Fruit fly (Drosophila melanogaster) whole organism, embryonic: ENCODE data around the gene CRAT.

Experiments used
- CG10209 ChIP-seq: fragments of 200-800 bp; sonication (Bioruptor generic); optimal IDR thresholded peaks from 3 replicates; lab custom pipeline; 2017; ENCODE audit warnings: missing biosample characterization, mild to moderate bottlenecking, missing genetic modification characterization, missing genetic modification reagents
- CG1024 ChIP-seq: fragments of 200-800 bp; sonication (Bioruptor generic); IDR thresholded peaks from 2 replicates; pipeline ENCODE4 v1.3.6; 2022; ENCODE audit warnings: missing biosample characterization, missing genetic modification characterization
- CG10979 ChIP-seq: fragments of 200-800 bp; sonication (Bioruptor generic); optimal IDR thresholded peaks from 2 replicates; lab custom pipeline; 2018; ENCODE audit warnings: missing biosample characterization, mild to moderate bottlenecking, missing genetic modification characterization, moderate library complexity
- CG11093 ChIP-seq: fragments of 200-800 bp; sonication (Bioruptor generic); IDR thresholded peaks from 3 replicates; pipeline ENCODE4 v1.3.6; 2022; ENCODE audit warnings: missing biosample characterization, missing genetic modification characterization
- CG11247 ChIP-seq: fragments of 200-800 bp; sonication (Bioruptor generic); IDR thresholded peaks from 2 replicates; pipeline ENCODE4 v1.3.6; 2022; ENCODE audit warnings: missing biosample characterization, missing genetic modification characterization
- CG12104 ChIP-seq: fragments of 200-800 bp; sonication (Bioruptor generic); optimal IDR thresholded peaks from 3 replicates; lab custom pipeline; 2016; ENCODE audit warnings: missing biosample characterization, missing genetic modification characterization
- CG13296 ChIP-seq: fragments of 200-800 bp; sonication (Bioruptor generic); optimal IDR thresholded peaks from 3 replicates; lab custom pipeline; 2018; ENCODE audit warnings: missing biosample characterization, mild to moderate bottlenecking, missing genetic modification characterization
- CG17802 ChIP-seq: fragments of 200-800 bp; sonication (Bioruptor generic); optimal IDR thresholded peaks from 2 replicates; lab custom pipeline; 2018; ENCODE audit warnings: missing biosample characterization, mild to moderate bottlenecking, missing genetic modification characterization, moderate library complexity
- CG17912 ChIP-seq: fragments of 200-800 bp; sonication (Bioruptor generic); optimal IDR thresholded peaks from 2 replicates; lab custom pipeline; 2018; ENCODE audit warnings: missing biosample characterization, mild to moderate bottlenecking, missing genetic modification characterization
- CG2875 ChIP-seq: fragments of 200-800 bp; sonication (Bioruptor generic); optimal IDR thresholded peaks from 2 replicates; lab custom pipeline; 2017; ENCODE audit warnings: missing biosample characterization, mild to moderate bottlenecking, missing genetic modification characterization, missing genetic modification reagents
- CG30020 ChIP-seq: fragments of 200-800 bp; optimal IDR thresholded peaks from 2 replicates; lab custom pipeline; 2019; ENCODE audit warnings: missing biosample characterization, mild to moderate bottlenecking, missing genetic modification characterization, moderate library complexity
- CG3995 ChIP-seq: fragments of 200-800 bp; sonication (Bioruptor generic); optimal IDR thresholded peaks from 3 replicates; lab custom pipeline; 2016; ENCODE audit warnings: missing biosample characterization, missing genetic modification characterization
- CG4404 ChIP-seq: fragments of 200-800 bp; sonication (Bioruptor generic); IDR thresholded peaks from 2 replicates; pipeline ENCODE4 v1.3.6; 2022; ENCODE audit warnings: missing biosample characterization, missing genetic modification characterization
- CG4730 ChIP-seq: fragments of 200-800 bp; sonication (Bioruptor generic); IDR thresholded peaks from 2 replicates; pipeline ENCODE4 v1.3.6; 2022; ENCODE audit warnings: missing biosample characterization, missing genetic modification characterization
- CG5245 ChIP-seq: fragments of 200-800 bp; sonication (Bioruptor generic); optimal IDR thresholded peaks from 3 replicates; lab custom pipeline; 2016; ENCODE audit warnings: missing biosample characterization, missing genetic modification characterization
- CG6765 ChIP-seq: fragments of 200-800 bp; sonication (Bioruptor generic); optimal IDR thresholded peaks from 3 replicates; lab custom pipeline; 2017; ENCODE audit warnings: missing biosample characterization, mild to moderate bottlenecking, missing genetic modification characterization
- CG7745 ChIP-seq: fragments of 200-800 bp; sonication (Bioruptor generic); optimal IDR thresholded peaks from 2 replicates; lab custom pipeline; 2018; ENCODE audit warnings: missing biosample characterization, mild to moderate bottlenecking, missing genetic modification characterization, moderate library complexity
- CG8478 ChIP-seq: fragments of >200 bp; optimal IDR thresholded peaks from 2 replicates; lab custom pipeline; 2018
- HLH54F ChIP-seq: fragments of 200-800 bp; sonication (Bioruptor generic); optimal IDR thresholded peaks from 3 replicates; lab custom pipeline; 2016; ENCODE audit warnings: missing biosample characterization, missing genetic modification characterization
- HLHmδ ChIP-seq: fragments of 200-800 bp; sonication (Bioruptor generic); optimal IDR thresholded peaks from 2 replicates; lab custom pipeline; 2018; ENCODE audit warnings: missing biosample characterization, mild to moderate bottlenecking, missing genetic modification characterization, moderate library complexity
- Hr3 ChIP-seq: fragments of 200-800 bp; sonication (Bioruptor generic); optimal IDR thresholded peaks from 3 replicates; lab custom pipeline; 2016; ENCODE audit warnings: missing biosample characterization, missing genetic modification characterization
- Hr39 ChIP-seq: fragments of >200 bp; optimal IDR thresholded peaks from 2 replicates; lab custom pipeline; 2017
- Hr51 ChIP-seq, 2 experiments: fragments of 200-800 bp; sonication (Bioruptor generic); optimal IDR thresholded peaks; 2 replicates in 1 of 2; 3 replicates in 1 of 2; lab custom pipeline; 2016 to 2018; ENCODE audit warnings: missing biosample characterization in 2 of 2, missing genetic modification characterization in 2 of 2, mild to moderate bottlenecking in 1 of 2, moderate library complexity in 1 of 2
- Mad ChIP-seq: fragments of 200-800 bp; sonication (Bioruptor generic); optimal IDR thresholded peaks from 2 replicates; lab custom pipeline; 2016; ENCODE audit warnings: missing biosample characterization, missing genetic modification characterization
- Mes4 ChIP-seq: fragments of 200-800 bp; sonication (Bioruptor generic); optimal IDR thresholded peaks from 2 replicates; lab custom pipeline; 2016; ENCODE audit warnings: missing biosample characterization, missing genetic modification characterization
- Tbp ChIP-seq: fragments of >200 bp; optimal IDR thresholded peaks from 2 replicates; lab custom pipeline; 2018; ENCODE audit warnings: missing biosample characterization, missing genetic modification characterization
- ato ChIP-seq: fragments of 200-800 bp; sonication (Bioruptor generic); IDR thresholded peaks from 2 replicates; pipeline ENCODE4 v1.3.6; 2022; ENCODE audit warnings: missing biosample characterization, missing genetic modification characterization; ENCODE audit not compliant: partially characterized antibody
- bcd ChIP-seq: fragments of 200-800 bp; sonication (Bioruptor generic); optimal IDR thresholded peaks from 2 replicates; lab custom pipeline; 2017; ENCODE audit warnings: missing biosample characterization, mild to moderate bottlenecking, missing genetic modification characterization
- bigmax ChIP-seq: fragments of 200-800 bp; sonication (Bioruptor generic); optimal IDR thresholded peaks from 2 replicates; lab custom pipeline; 2018; ENCODE audit warnings: missing biosample characterization, mild to moderate bottlenecking, missing genetic modification characterization
- cas ChIP-seq: fragments of 200-800 bp; sonication (Bioruptor generic); IDR thresholded peaks from 2 replicates; pipeline ENCODE4 v1.3.6; 2022; ENCODE audit warnings: missing biosample characterization, missing genetic modification characterization
- chif ChIP-seq, 2 experiments: fragments of 200-800 bp; sonication (Bioruptor generic); optimal IDR thresholded peaks; 3 replicates each; lab custom pipeline; 2016; ENCODE audit warnings: missing biosample characterization in 2 of 2, missing genetic modification characterization in 2 of 2
- croc ChIP-seq: fragments of 200-800 bp; sonication (Bioruptor generic); conservative IDR thresholded peaks from 3 replicates; pipeline ENCODE4 v1.3.6; 2022; ENCODE audit warnings: missing biosample characterization, missing genetic modification characterization
- dan ChIP-seq: fragments of 200-800 bp; sonication (Bioruptor generic); IDR thresholded peaks from 2 replicates; pipeline ENCODE4 v1.3.6; 2022; ENCODE audit warnings: missing biosample characterization, missing genetic modification characterization
- danr ChIP-seq: fragments of 200-800 bp; sonication (Bioruptor generic); IDR thresholded peaks from 2 replicates; pipeline ENCODE4 v1.3.6; 2022; ENCODE audit warnings: missing biosample characterization, missing genetic modification characterization
- disco-r ChIP-seq: fragments of 200-800 bp; sonication (Bioruptor generic); optimal IDR thresholded peaks from 2 replicates; lab custom pipeline; 2016; ENCODE audit warnings: missing biosample characterization, missing genetic modification characterization
- dmrt99B ChIP-seq: fragments of 200-800 bp; sonication (Bioruptor generic); optimal IDR thresholded peaks from 2 replicates; lab custom pipeline; 2018; ENCODE audit warnings: missing biosample characterization, mild to moderate bottlenecking, missing genetic modification characterization, moderate library complexity
- dpn ChIP-seq, 2 experiments: fragments of 200-800 bp; sonication (Bioruptor generic); optimal IDR thresholded peaks; 3 replicates each; lab custom pipeline; 2016; ENCODE audit warnings: missing biosample characterization in 2 of 2, missing genetic modification characterization in 2 of 2
- esg ChIP-seq: fragments of 200-800 bp; sonication (Bioruptor generic); conservative IDR thresholded peaks from 2 replicates; pipeline ENCODE4 v1.3.6; 2022; ENCODE audit warnings: missing biosample characterization, missing genetic modification characterization
- exex ChIP-seq: fragments of 200-800 bp; sonication (Bioruptor generic); optimal IDR thresholded peaks from 4 replicates; lab custom pipeline; 2018; ENCODE audit warnings: missing biosample characterization, mild to moderate bottlenecking, missing genetic modification characterization, moderate library complexity
- gcm2 ChIP-seq: fragments of 200-800 bp; sonication (Bioruptor generic); optimal IDR thresholded peaks from 2 replicates; lab custom pipeline; 2016; ENCODE audit warnings: missing biosample characterization, missing genetic modification characterization
- lola ChIP-seq, 3 experiments: fragments of >200 bp in 2 of 3; fragments of 200-800 bp in 1 of 3; sonication (Bioruptor generic) in 1 of 3; optimal IDR thresholded peaks; 2 replicates each; lab custom pipeline; 2017 to 2019; ENCODE audit warnings: missing biosample characterization in 3 of 3, missing genetic modification characterization in 3 of 3, mild to moderate bottlenecking in 1 of 3, moderate library complexity in 1 of 3
- luna ChIP-seq: fragments of 200-800 bp; sonication (Bioruptor generic); optimal IDR thresholded peaks from 2 replicates; lab custom pipeline; 2016; ENCODE audit warnings: missing biosample characterization, missing genetic modification characterization
- mld ChIP-seq: fragments of 200-800 bp; sonication (Bioruptor generic); IDR thresholded peaks from 3 replicates; pipeline ENCODE4 v1.3.6; 2022; ENCODE audit warnings: missing biosample characterization, missing genetic modification characterization; ENCODE audit not compliant: partially characterized antibody
- prd ChIP-seq, 3 experiments: fragments of >200 bp in 2 of 3; fragments of 200-800 bp in 1 of 3; sonication (Bioruptor generic) in 1 of 3; optimal IDR thresholded peaks in 2 of 3; IDR thresholded peaks in 1 of 3; 2 replicates in 2 of 3; 3 replicates in 1 of 3; pipeline versions ENCODE4 v1.3.6 to Lab custom; 2017 to 2022; ENCODE audit warnings: missing biosample characterization in 1 of 3, missing genetic modification characterization in 1 of 3
- run ChIP-seq: fragments of 200-800 bp; sonication (Bioruptor generic); optimal IDR thresholded peaks from 3 replicates; lab custom pipeline; 2018; ENCODE audit warnings: missing biosample characterization, mild to moderate bottlenecking, missing genetic modification characterization
- sima ChIP-seq: fragments of 200-800 bp; sonication (Bioruptor generic); optimal IDR thresholded peaks from 2 replicates; lab custom pipeline; 2016; ENCODE audit warnings: missing biosample characterization, missing genetic modification characterization
- slbo ChIP-seq: fragments of 200-800 bp; sonication (Bioruptor generic); IDR thresholded peaks from 2 replicates; pipeline ENCODE4 v1.3.6; 2022; ENCODE audit warnings: missing biosample characterization, missing genetic modification characterization
- stc ChIP-seq: fragments of 200-800 bp; sonication (Bioruptor generic); IDR thresholded peaks from 2 replicates; pipeline ENCODE4 v1.3.6; 2022; ENCODE audit warnings: missing biosample characterization, missing genetic modification characterization

Gene CRAT

DNA sequence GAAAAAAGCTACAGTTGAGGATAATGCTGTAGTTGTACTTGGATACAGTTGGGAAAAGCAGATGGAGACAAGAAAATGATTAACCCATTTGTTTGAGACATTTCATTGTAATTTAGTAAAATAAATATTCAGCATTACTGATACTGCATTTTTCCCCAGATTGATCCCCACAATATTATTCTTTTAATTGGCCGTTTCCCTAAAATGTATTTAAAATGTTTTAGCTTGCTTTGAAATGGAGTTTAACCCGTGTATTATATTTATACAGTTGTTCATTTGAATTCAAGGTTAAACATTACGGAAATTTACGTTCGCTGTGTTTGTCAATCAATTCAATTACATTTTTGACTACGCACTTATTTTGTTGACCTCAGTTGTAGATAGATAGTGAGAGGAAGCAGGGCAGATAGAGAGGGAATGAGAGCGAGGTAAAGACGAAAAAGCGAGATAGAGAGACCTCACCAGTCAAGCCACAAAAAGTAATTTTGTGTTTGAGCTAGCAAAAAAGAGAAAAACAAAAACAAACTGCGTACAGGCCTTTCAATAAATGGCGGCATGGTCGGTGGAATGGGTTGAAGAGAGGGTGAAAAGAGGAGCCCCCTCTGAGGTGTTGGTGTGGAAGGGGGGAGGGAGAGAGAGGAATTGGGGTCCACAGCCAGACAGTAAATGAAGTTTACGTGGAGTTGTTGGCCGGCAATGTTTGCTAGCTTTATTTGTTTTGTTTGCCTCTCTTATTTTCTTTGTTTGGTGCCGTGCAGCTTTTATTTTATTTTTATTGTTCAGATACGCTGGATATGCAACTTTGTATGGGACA is 34.8 kb upstream of the CRAT start (continued):
- TF ChIP-seq CG11093 (GFP tag; lab: Robert Waterston, UW) = peak; percentile 74; the same call in 2 of the 3 replicates
- TF ChIP-seq luna = no peak
- TF ChIP-seq bcd = peak; percentile 88
- no peak for TF ChIP-seq cas (GFP tag; lab: Robert Waterston, UW)
- peak; percentile 86 for TF ChIP-seq Hr3 (GFP tag; lab: Kevin White, UChicago)
- TF ChIP-seq dmrt99B (tag; lab: Kevin White, UChicago) = peak; percentile 95
- peak; percentile 73 for TF ChIP-seq disco-r (GFP tag; lab: Kevin White, UChicago)
- peak; percentile 81 to 88 for TF ChIP-seq dpn (GFP tag; optimal IDR thresholded peaks at IDR 0.05; lab: Kevin White, UChicago)
- TF ChIP-seq danr (GFP tag; lab: Robert Waterston, UW) = peak; percentile 18; the same call in 1 of the 2 replicates
- no peak for TF ChIP-seq bigmax (GFP tag; lab: Kevin White, UChicago)
- peak; percentile 70 for TF ChIP-seq Mad (GFP tag; lab: Kevin White, UChicago)
- TF ChIP-seq Hr39 (lab: Kevin White, UChicago) = no peak
- no peak for TF ChIP-seq CG8478
- no peak for TF ChIP-seq prd (optimal IDR thresholded peaks at IDR 0.05; lab: Kevin White, UChicago)
- TF ChIP-seq prd (GFP tag; IDR thresholded peaks at IDR 0.05; lab: Robert Waterston, UW) = peak; percentile 81
- TF ChIP-seq ato = no peak
- TF ChIP-seq CG7745 (tag; lab: Kevin White, UChicago) = no peak
- peak; percentile 88 for TF ChIP-seq CG10209 (GFP tag; lab: Kevin White, UChicago)
- peak; percentile 36; the same call in 1 of the 2 replicates for TF ChIP-seq CG4404 (GFP tag; lab: Robert Waterston, UW)
- TF ChIP-seq run (tag; lab: Kevin White, UChicago) = peak; percentile 42
- TF ChIP-seq chif (GFP tag; optimal IDR thresholded peaks at IDR 0.05; lab: Kevin White, UChicago) = peak; percentile 78 to 83
- TF ChIP-seq CG10979 (tag; lab: Kevin White, UChicago) = peak; percentile 89
- TF ChIP-seq HLH54F (GFP tag; lab: Kevin White, UChicago) = peak; percentile 81
- TF ChIP-seq CG30020 (tag; lab: Kevin White, UChicago) = peak; percentile 72
- TF ChIP-seq Tbp (GFP tag; lab: Kevin White, UChicago) = no peak
- no peak for TF ChIP-seq HLHmδ
- TF ChIP-seq CG6765 = peak; percentile 71
- peak; percentile 92 for TF ChIP-seq CG12104 (GFP tag; lab: Kevin White, UChicago)
- peak; percentile 55 for TF ChIP-seq sima (GFP tag; lab: Kevin White, UChicago)
- no peak for TF ChIP-seq CG17912 (GFP tag; lab: Kevin White, UChicago)
- TF ChIP-seq CG1024 (GFP tag; lab: Robert Waterston, UW) = 0 out of 2 replicates have a peak, but pooled peaks have one; percentile 13
- peak; percentile 65 for TF ChIP-seq CG17802
- peak; percentile 75 for TF ChIP-seq slbo (GFP tag; lab: Robert Waterston, UW)
- TF ChIP-seq Mes4 (GFP tag; lab: Kevin White, UChicago) = peak; percentile 72
- no peak for TF ChIP-seq dan
- peak; percentile 60 for TF ChIP-seq CG5245
- peak; percentile 65 for TF ChIP-seq gcm2 (GFP tag; lab: Kevin White, UChicago)
- TF ChIP-seq esg (GFP tag; lab: Robert Waterston, UW) = peak; percentile 64
- TF ChIP-seq croc (GFP tag; lab: Robert Waterston, UW) = peak; percentile 64
- peak in 1 of 3 experiments; percentile 90 for TF ChIP-seq lola (GFP tag; optimal IDR thresholded peaks at IDR 0.05; lab: Kevin White, UChicago)
- peak; percentile 69 for TF ChIP-seq CG2875 (GFP tag; lab: Kevin White, UChicago)
- TF ChIP-seq CG11247 (GFP tag; lab: Robert Waterston, UW) = peak; percentile 48
- TF ChIP-seq stc (GFP tag; lab: Robert Waterston, UW) = peak; percentile 62; the same call in 1 of the 2 replicates
- TF ChIP-seq CG4730 = peak; percentile 50; the same call in 1 of the 2 replicates
- TF ChIP-seq mld (GFP tag; lab: Robert Waterston, UW) = no peak
- TF ChIP-seq exex (tag; lab: Kevin White, UChicago) = peak; percentile 47
- peak; percentile 31 to 93 for TF ChIP-seq Hr51 (GFP tag; optimal IDR thresholded peaks at IDR 0.05; lab: Kevin White, UChicago)
- TF ChIP-seq CG3995 (GFP tag; lab: Kevin White, UChicago) = peak; percentile 67
- TF ChIP-seq CG13296 (GFP tag; lab: Kevin White, UChicago) = peak; percentile 87
